Fruit fly (Drosophila melanogaster) whole organism, pupa: ENCODE data around the gene Scr.
A peak's percentile ranks its signal among the peaks of the same experiment; 100 is the strongest.

ENCODE experiments used
- CG10348 ChIP-seq: fragments of 200-800 bp; sonication (Bioruptor generic); IDR thresholded peaks from 2 replicates; pipeline ENCODE4 v1.3.6; 2022; ENCODE audit warnings: missing biosample characterization, missing genetic modification characterization
- CG12605 ChIP-seq: fragments of 200-800 bp; sonication (Bioruptor generic); IDR thresholded peaks from 2 replicates; pipeline ENCODE4 v1.3.6; 2022; ENCODE audit warnings: missing biosample characterization, missing genetic modification characterization
- CG13204 ChIP-seq: fragments of 200-800 bp; sonication (Bioruptor generic); optimal IDR thresholded peaks from 2 replicates; lab custom pipeline; 2018; ENCODE audit warnings: missing biosample characterization, mild to moderate bottlenecking, missing genetic modification characterization, moderate library complexity
- CG14655 ChIP-seq: fragments of 200-800 bp; sonication (Bioruptor generic); optimal IDR thresholded peaks from 3 replicates; lab custom pipeline; 2017; ENCODE audit warnings: mild to moderate bottlenecking, missing biosample characterization, missing genetic modification reagents, missing genetic modification characterization
- CG15710 ChIP-seq: fragments of 200-800 bp; sonication (Bioruptor generic); optimal IDR thresholded peaks from 2 replicates; lab custom pipeline; 2018; ENCODE audit warnings: missing biosample characterization, mild to moderate bottlenecking, missing genetic modification characterization, moderate library complexity
- CG17806 ChIP-seq: fragments of 200-800 bp; sonication (Bioruptor generic); optimal IDR thresholded peaks from 2 replicates; lab custom pipeline; 2018; ENCODE audit warnings: missing biosample characterization, mild to moderate bottlenecking, missing genetic modification characterization, moderate library complexity
- CG32121 ChIP-seq: fragments of 200-800 bp; sonication (Bioruptor generic); IDR thresholded peaks from 2 replicates; pipeline ENCODE4 v1.3.6; 2022; ENCODE audit warnings: missing biosample characterization, missing genetic modification characterization
- CG34367 ChIP-seq: fragments of 200-800 bp; sonication (Bioruptor generic); optimal IDR thresholded peaks from 2 replicates; lab custom pipeline; 2018; ENCODE audit warnings: missing biosample characterization, mild to moderate bottlenecking, missing genetic modification characterization
- CG4496 ChIP-seq: fragments of 200-800 bp; sonication (Bioruptor generic); IDR thresholded peaks from 3 replicates; pipeline ENCODE4 v1.3.6; 2022; ENCODE audit warnings: missing biosample characterization, missing genetic modification characterization
- CG8159 ChIP-seq: fragments of 200-800 bp; sonication (Bioruptor generic); optimal IDR thresholded peaks from 3 replicates; lab custom pipeline; 2018; ENCODE audit warnings: missing biosample characterization, mild to moderate bottlenecking, missing genetic modification characterization, moderate library complexity
- CG8301 ChIP-seq: fragments of 200-800 bp; sonication (Bioruptor generic); optimal IDR thresholded peaks from 2 replicates; lab custom pipeline; 2018; ENCODE audit warnings: missing biosample characterization, mild to moderate bottlenecking, missing genetic modification characterization
- CG9948 ChIP-seq: fragments of 200-800 bp; sonication (Bioruptor generic); optimal IDR thresholded peaks from 2 replicates; lab custom pipeline; 2018; ENCODE audit warnings: missing biosample characterization, mild to moderate bottlenecking, missing genetic modification characterization, moderate library complexity
- D1 ChIP-seq: fragments of 200-800 bp; sonication (Bioruptor generic); optimal IDR thresholded peaks from 2 replicates; lab custom pipeline; 2018; ENCODE audit warnings: missing biosample characterization, mild to moderate bottlenecking, missing genetic modification characterization, moderate library complexity
- EcR ChIP-seq: fragments of 200-800 bp; sonication (Bioruptor generic); optimal IDR thresholded peaks from 3 replicates; lab custom pipeline; 2019; ENCODE audit warnings: missing biosample characterization, missing genetic modification characterization, mild to moderate bottlenecking, moderate library complexity, missing genetic modification reagents
- Ets98B ChIP-seq: fragments of 200-800 bp; sonication (Bioruptor generic); IDR thresholded peaks from 2 replicates; pipeline ENCODE4 v1.3.6; 2022; ENCODE audit warnings: missing biosample characterization, missing genetic modification characterization
- Pif1A ChIP-seq: fragments of 200-800 bp; sonication (Bioruptor generic); optimal IDR thresholded peaks from 3 replicates; lab custom pipeline; 2016; ENCODE audit warnings: missing biosample characterization, missing genetic modification characterization
- Pif1B ChIP-seq: fragments of 200-800 bp; sonication (Bioruptor generic); optimal IDR thresholded peaks from 3 replicates; lab custom pipeline; 2016; ENCODE audit warnings: missing biosample characterization, missing genetic modification characterization
- Snoo ChIP-seq: fragments of 200-800 bp; sonication (Bioruptor generic); optimal IDR thresholded peaks from 3 replicates; lab custom pipeline; 2017; ENCODE audit warnings: missing biosample characterization, mild to moderate bottlenecking, missing genetic modification characterization, inconsistent platforms
- fd96Ca ChIP-seq: fragments of 200-800 bp; sonication (Bioruptor generic); IDR thresholded peaks from 3 replicates; pipeline ENCODE4 v1.3.6; 2022; ENCODE audit warnings: missing biosample characterization, missing genetic modification characterization
- gl ChIP-seq: fragments of 200-800 bp; sonication (Bioruptor generic); optimal IDR thresholded peaks from 2 replicates; lab custom pipeline; 2018; ENCODE audit warnings: missing biosample characterization, mild to moderate bottlenecking, missing genetic modification characterization
- rn ChIP-seq: fragments of 200-800 bp; sonication (Bioruptor generic); IDR thresholded peaks from 2 replicates; pipeline ENCODE4 v1.3.6; 2022; ENCODE audit warnings: missing biosample characterization, missing genetic modification characterization

Gene Scr

dm6 chr3R:6849866-6850265 lies at the start of gene Scr:
Scr (minus strand) TSS chr3R:6849981.
- TF ChIP-seq CG13204 (GFP tag; lab: Kevin White, UChicago) (no peak), CG9948 (tag; lab: Kevin White, UChicago) (no peak), Pif1B (GFP tag; lab: Kevin White, UChicago) (no peak), EcR (no peak), Snoo (tag; lab: Kevin White, UChicago) (no peak), CG14655 (GFP tag; lab: Kevin White, UChicago) (no peak), CG12605 (GFP tag; lab: Robert Waterston, UW) (no peak), gl (tag; lab: Kevin White, UChicago) (no peak)

- TF ChIP-seq CG8159 (tag; lab: Kevin White, UChicago) (peak; percentile 34), fd96Ca (no peak)
Measured at dm6 chr3R:6898922-6899321, 49.1 kb upstream of the Scr start.

dm6 chr3R:6893137-6893578 lies 43.4 kb upstream of the Scr start:
- TF ChIP-seq D1 (tag; lab: Kevin White, UChicago) (peak; percentile 27), CG32121 (no peak), CG12605 (GFP tag; lab: Robert Waterston, UW) (no peak)

- TF ChIP-seq CG14655 (GFP tag; lab: Kevin White, UChicago) = no peak
- no peak for TF ChIP-seq CG12605 (GFP tag; lab: Robert Waterston, UW)
- no peak for TF ChIP-seq EcR
- TF ChIP-seq CG15710 (tag; lab: Kevin White, UChicago) = no peak
- no peak for TF ChIP-seq CG9948 (tag; lab: Kevin White, UChicago)
- TF ChIP-seq Pif1B (GFP tag; lab: Kevin White, UChicago) = no peak
- no peak for TF ChIP-seq CG17806
- no peak for TF ChIP-seq CG4496 (GFP tag; lab: Robert Waterston, UW)
- TF ChIP-seq CG13204 (GFP tag; lab: Kevin White, UChicago) = no peak
- no peak for TF ChIP-seq rn (GFP tag; lab: Robert Waterston, UW)
- no peak for TF ChIP-seq gl (tag; lab: Kevin White, UChicago)
- TF ChIP-seq Snoo (tag; lab: Kevin White, UChicago) = no peak
- no peak for TF ChIP-seq D1 (tag; lab: Kevin White, UChicago)
- no peak for TF ChIP-seq Ets98B
- TF ChIP-seq CG8159 (tag; lab: Kevin White, UChicago) = no peak
- no peak for TF ChIP-seq CG10348 (GFP tag; lab: Robert Waterston, UW)
- TF ChIP-seq fd96Ca = no peak
- TF ChIP-seq CG32121 = no peak
- TF ChIP-seq Pif1A (GFP tag; lab: Kevin White, UChicago) = no peak
Measured at dm6 chr3R:6888795-6889194, 39.0 kb upstream of the Scr start.

dm6 chr3R:6885182-6885789 lies 35.5 kb upstream of the Scr start:
- no peak for TF ChIP-seq rn (GFP tag; lab: Robert Waterston, UW)
- TF ChIP-seq CG13204 (GFP tag; lab: Kevin White, UChicago) = no peak
- TF ChIP-seq CG9948 (tag; lab: Kevin White, UChicago) = no peak
- no peak for TF ChIP-seq Snoo (tag; lab: Kevin White, UChicago)
- no peak for TF ChIP-seq CG8301 (tag; lab: Kevin White, UChicago)
- TF ChIP-seq D1 (tag; lab: Kevin White, UChicago) = no peak
- TF ChIP-seq CG34367 (tag; lab: Kevin White, UChicago) = no peak
- no peak for TF ChIP-seq Pif1A (GFP tag; lab: Kevin White, UChicago)
- TF ChIP-seq CG17806 = no peak
- TF ChIP-seq CG12605 (GFP tag; lab: Robert Waterston, UW) = no peak
- TF ChIP-seq gl (tag; lab: Kevin White, UChicago) = no peak
- no peak for TF ChIP-seq CG15710 (tag; lab: Kevin White, UChicago)
- no peak for TF ChIP-seq CG10348 (GFP tag; lab: Robert Waterston, UW)
- TF ChIP-seq Ets98B = no peak
- TF ChIP-seq Pif1B (GFP tag; lab: Kevin White, UChicago) = no peak
- TF ChIP-seq fd96Ca = no peak

dm6 chr3R:6881264-6882014 lies 31.7 kb upstream of the Scr start:
- TF ChIP-seq EcR = no peak
- no peak for TF ChIP-seq CG13204 (GFP tag; lab: Kevin White, UChicago)
- no peak for TF ChIP-seq CG8301 (tag; lab: Kevin White, UChicago)
- TF ChIP-seq Pif1B (GFP tag; lab: Kevin White, UChicago) = no peak
- no peak for TF ChIP-seq Pif1A (GFP tag; lab: Kevin White, UChicago)
- no peak for TF ChIP-seq CG4496 (GFP tag; lab: Robert Waterston, UW)
- TF ChIP-seq, all 21 proteins: peak for 0
